Fruit fly (Drosophila melanogaster) whole organism, embryonic: ENCODE data around the gene CG13407.
A peak's percentile ranks its signal among the peaks of the same experiment; 100 is the strongest.

Source experiments
- Antp ChIP-seq: fragments of 200-800 bp; sonication (Bioruptor generic); optimal IDR thresholded peaks from 3 replicates; lab custom pipeline; 2016; ENCODE audit warnings: missing biosample characterization, missing genetic modification characterization
- Atf3 ChIP-seq: fragments of 200-800 bp; sonication (Bioruptor generic); optimal IDR thresholded peaks from 3 replicates; lab custom pipeline; 2016; ENCODE audit warnings: missing biosample characterization, missing genetic modification characterization
- Awh ChIP-seq: fragments of 200-800 bp; sonication (Bioruptor generic); IDR thresholded peaks from 2 replicates; pipeline ENCODE4, ENCODE4 v1.3.6; 2022; ENCODE audit warnings: missing biosample characterization, missing genetic modification characterization
- CG10147 ChIP-seq: fragments of 200-800 bp; sonication (Bioruptor generic); optimal IDR thresholded peaks from 2 replicates; lab custom pipeline; 2019; ENCODE audit warnings: missing biosample characterization, mild to moderate bottlenecking, missing genetic modification characterization, moderate library complexity
- CG10267 ChIP-seq: fragments of 200-800 bp; sonication (Bioruptor generic); optimal IDR thresholded peaks from 2 replicates; lab custom pipeline; 2018; ENCODE audit warnings: missing biosample characterization, mild to moderate bottlenecking, missing genetic modification characterization, moderate library complexity
- CG10321 ChIP-seq: fragments of 200-800 bp; sonication (Bioruptor generic); IDR thresholded peaks from 2 replicates; pipeline ENCODE4 v1.3.6; 2022; ENCODE audit warnings: missing biosample characterization, missing genetic modification characterization
- CG10979 ChIP-seq: fragments of 200-800 bp; sonication (Bioruptor generic); optimal IDR thresholded peaks from 2 replicates; lab custom pipeline; 2018; ENCODE audit warnings: missing biosample characterization, mild to moderate bottlenecking, missing genetic modification characterization, moderate library complexity
- CG11085 ChIP-seq: fragments of 200-800 bp; sonication (Bioruptor generic); IDR thresholded peaks from 2 replicates; pipeline ENCODE4 v1.3.6; 2022; ENCODE audit warnings: missing biosample characterization, missing genetic modification characterization
- CG13894 ChIP-seq: fragments of 200-800 bp; sonication (Bioruptor generic); optimal IDR thresholded peaks from 3 replicates; lab custom pipeline; 2018; ENCODE audit warnings: missing biosample characterization, mild to moderate bottlenecking, missing genetic modification characterization, moderate library complexity
- CG16779 ChIP-seq: fragments of 200-800 bp; sonication (Bioruptor generic); IDR thresholded peaks from 2 replicates; pipeline ENCODE4 v1.3.6; 2022; ENCODE audit warnings: missing biosample characterization, missing genetic modification characterization
- CG16813 ChIP-seq: fragments of 200-800 bp; sonication (Bioruptor generic); IDR thresholded peaks from 3 replicates; pipeline ENCODE4 v1.3.6; 2022; ENCODE audit warnings: missing biosample characterization, missing genetic modification characterization; ENCODE audit not compliant: partially characterized antibody
- CG16815 ChIP-seq: fragments of 200-800 bp; sonication (Bioruptor generic); optimal IDR thresholded peaks from 3 replicates; lab custom pipeline; 2017; ENCODE audit warnings: missing biosample characterization, mild to moderate bottlenecking, missing genetic modification characterization
- CG17359 ChIP-seq: fragments of 200-800 bp; sonication (Bioruptor generic); optimal IDR thresholded peaks from 3 replicates; lab custom pipeline; 2018; ENCODE audit warnings: missing biosample characterization, mild to moderate bottlenecking, missing genetic modification characterization, moderate library complexity
- CG17612 ChIP-seq: fragments of 200-800 bp; sonication (Bioruptor generic); IDR thresholded peaks from 2 replicates; pipeline ENCODE4 v1.3.6; 2022; ENCODE audit warnings: missing biosample characterization, missing genetic modification characterization
- CG18599 ChIP-seq: fragments of 200-800 bp; sonication (Bioruptor generic); optimal IDR thresholded peaks from 3 replicates; lab custom pipeline; 2017; ENCODE audit warnings: missing biosample characterization, missing genetic modification characterization, mild to moderate bottlenecking, moderate library complexity, missing genetic modification reagents
- CG2202 ChIP-seq: fragments of 200-800 bp; sonication (Bioruptor generic); optimal IDR thresholded peaks from 2 replicates; lab custom pipeline; 2018; ENCODE audit warnings: missing biosample characterization, mild to moderate bottlenecking, missing genetic modification characterization
- CG2889 ChIP-seq: fragments of 200-800 bp; sonication (Bioruptor generic); IDR thresholded peaks from 3 replicates; pipeline ENCODE4 v1.3.6; 2022; ENCODE audit warnings: missing biosample characterization, missing genetic modification characterization
- CG33557 ChIP-seq: fragments of 200-800 bp; sonication (Bioruptor generic); optimal IDR thresholded peaks from 2 replicates; lab custom pipeline; 2019; ENCODE audit warnings: missing biosample characterization, mild to moderate bottlenecking, missing genetic modification characterization, moderate library complexity
- CG7987 ChIP-seq: fragments of 200-800 bp; sonication (Bioruptor generic); optimal IDR thresholded peaks from 2 replicates; lab custom pipeline; 2018; ENCODE audit warnings: missing biosample characterization, mild to moderate bottlenecking, missing genetic modification characterization, moderate library complexity
- CG9876 ChIP-seq: fragments of 200-800 bp; sonication (Bioruptor generic); optimal IDR thresholded peaks from 2 replicates; lab custom pipeline; 2016; ENCODE audit warnings: missing biosample characterization, missing genetic modification characterization
- Chrac-16 ChIP-seq: fragments of 200-800 bp; sonication (Bioruptor generic); optimal IDR thresholded peaks from 3 replicates; lab custom pipeline; 2016; ENCODE audit warnings: missing biosample characterization, missing genetic modification characterization
- Doc3 ChIP-seq: fragments of 200-800 bp; sonication (Bioruptor generic); IDR thresholded peaks from 3 replicates; pipeline ENCODE4 v1.3.6; 2022; ENCODE audit warnings: missing biosample characterization, missing genetic modification characterization; ENCODE audit not compliant: partially characterized antibody
- HLHmδ ChIP-seq: fragments of 200-800 bp; sonication (Bioruptor generic); optimal IDR thresholded peaks from 2 replicates; lab custom pipeline; 2018; ENCODE audit warnings: missing biosample characterization, mild to moderate bottlenecking, missing genetic modification characterization, moderate library complexity
- Hey ChIP-seq: fragments of 200-800 bp; sonication (Bioruptor generic); optimal IDR thresholded peaks from 3 replicates; lab custom pipeline; 2018; ENCODE audit warnings: missing biosample characterization, mild to moderate bottlenecking, missing genetic modification characterization
- HmgZ ChIP-seq: fragments of 200-800 bp; sonication (Bioruptor generic); optimal IDR thresholded peaks from 2 replicates; lab custom pipeline; 2018; ENCODE audit warnings: missing biosample characterization, mild to moderate bottlenecking, missing genetic modification characterization
- Hsf ChIP-seq: fragments of 200-800 bp; sonication (Bioruptor generic); optimal IDR thresholded peaks from 3 replicates; lab custom pipeline; 2016; ENCODE audit warnings: missing biosample characterization, missing genetic modification characterization
- NC2α ChIP-seq: fragments of 200-800 bp; sonication (Bioruptor generic); optimal IDR thresholded peaks from 2 replicates; lab custom pipeline; 2016; ENCODE audit warnings: missing biosample characterization, missing genetic modification characterization
- NK7.1 ChIP-seq: fragments of 200-800 bp; sonication (Bioruptor generic); optimal IDR thresholded peaks from 3 replicates; lab custom pipeline; 2016; ENCODE audit warnings: missing biosample characterization, missing genetic modification characterization
- Xbp1 ChIP-seq: fragments of 200-800 bp; sonication (Bioruptor generic); optimal IDR thresholded peaks from 3 replicates; lab custom pipeline; 2016; ENCODE audit warnings: missing biosample characterization, mild to moderate bottlenecking, missing genetic modification characterization
- ab ChIP-seq: fragments of 200-800 bp; sonication (Bioruptor generic); optimal IDR thresholded peaks from 2 replicates; lab custom pipeline; 2016; ENCODE audit warnings: missing biosample characterization, missing genetic modification characterization
- az2 ChIP-seq: fragments of 200-800 bp; sonication (Bioruptor generic); optimal IDR thresholded peaks from 3 replicates; lab custom pipeline; 2016; ENCODE audit warnings: missing biosample characterization, missing genetic modification characterization
- dati ChIP-seq: fragments of 200-800 bp; sonication (Bioruptor generic); IDR thresholded peaks from 2 replicates; pipeline ENCODE4 v1.3.6; 2022; ENCODE audit warnings: missing biosample characterization, missing genetic modification characterization
- dm ChIP-seq: fragments of 200-800 bp; sonication (Bioruptor generic); optimal IDR thresholded peaks from 3 replicates; lab custom pipeline; 2016; ENCODE audit warnings: missing biosample characterization, missing genetic modification characterization
- dmrt11E ChIP-seq: fragments of 200-800 bp; sonication (Bioruptor generic); optimal IDR thresholded peaks from 3 replicates; lab custom pipeline; 2018; ENCODE audit warnings: missing biosample characterization, mild to moderate bottlenecking, missing genetic modification characterization, moderate library complexity
- exex ChIP-seq: fragments of 200-800 bp; sonication (Bioruptor generic); optimal IDR thresholded peaks from 4 replicates; lab custom pipeline; 2018; ENCODE audit warnings: missing biosample characterization, mild to moderate bottlenecking, missing genetic modification characterization, moderate library complexity
- fru ChIP-seq: fragments of >200 bp; optimal IDR thresholded peaks from 2 replicates; lab custom pipeline; 2017
- fu2 ChIP-seq: fragments of 200-800 bp; sonication (Bioruptor generic); optimal IDR thresholded peaks from 2 replicates; lab custom pipeline; 2016; ENCODE audit warnings: missing biosample characterization, missing genetic modification characterization
- lov ChIP-seq, 2 experiments: fragments of 200-800 bp in 1 of 2; fragments of >200 bp in 1 of 2; sonication (Bioruptor generic) in 1 of 2; IDR thresholded peaks in 1 of 2; optimal IDR thresholded peaks in 1 of 2; 2 replicates in 1 of 2; 3 replicates in 1 of 2; pipeline versions ENCODE4 v1.3.6 to Lab custom; 2017 to 2022; ENCODE audit warnings: missing biosample characterization in 1 of 2, missing genetic modification characterization in 1 of 2
- luna ChIP-seq: fragments of 200-800 bp; sonication (Bioruptor generic); optimal IDR thresholded peaks from 2 replicates; lab custom pipeline; 2016; ENCODE audit warnings: missing biosample characterization, missing genetic modification characterization
- mirr ChIP-seq: fragments of 200-800 bp; sonication (Bioruptor generic); optimal IDR thresholded peaks from 3 replicates; lab custom pipeline; 2018; ENCODE audit warnings: missing biosample characterization, mild to moderate bottlenecking, missing genetic modification characterization
- phol ChIP-seq: fragments of 200-800 bp; sonication (Bioruptor generic); optimal IDR thresholded peaks from 3 replicates; lab custom pipeline; 2018; ENCODE audit warnings: missing biosample characterization, mild to moderate bottlenecking, missing genetic modification characterization, moderate library complexity
- sob ChIP-seq: fragments of 200-800 bp; sonication (Bioruptor generic); IDR thresholded peaks from 2 replicates; pipeline ENCODE4 v1.3.6; 2022; ENCODE audit warnings: missing biosample characterization, missing genetic modification characterization
- ssp ChIP-seq: fragments of 200-800 bp; sonication (Bioruptor generic); IDR thresholded peaks from 2 replicates; pipeline ENCODE4 v1.3.6; 2022; ENCODE audit warnings: missing biosample characterization, missing genetic modification characterization
- tgo ChIP-seq: fragments of 200-800 bp; sonication (Bioruptor generic); IDR thresholded peaks from 3 replicates; pipeline ENCODE4 v1.3.6; 2022; ENCODE audit warnings: missing biosample characterization, missing genetic modification characterization
- tin ChIP-seq: fragments of 200-800 bp; sonication (Bioruptor generic); optimal IDR thresholded peaks from 3 replicates; lab custom pipeline; 2016; ENCODE audit warnings: missing biosample characterization, missing genetic modification characterization
- tna ChIP-seq: fragments of 200-800 bp; sonication (Bioruptor generic); IDR thresholded peaks from 2 replicates; pipeline ENCODE4 v1.3.6; 2022; ENCODE audit warnings: missing biosample characterization, missing genetic modification characterization; ENCODE audit not compliant: partially characterized antibody
- trem ChIP-seq: fragments of 200-800 bp; optimal IDR thresholded peaks from 3 replicates; lab custom pipeline; 2019; ENCODE audit warnings: missing biosample characterization, mild to moderate bottlenecking, missing genetic modification characterization, moderate library complexity
- unpg ChIP-seq: fragments of 200-800 bp; sonication (Bioruptor generic); optimal IDR thresholded peaks from 3 replicates; lab custom pipeline; 2018; ENCODE audit warnings: missing biosample characterization, mild to moderate bottlenecking, missing genetic modification characterization, moderate library complexity
- usp ChIP-seq: fragments of >200 bp; optimal IDR thresholded peaks from 2 replicates; lab custom pipeline; 2017; ENCODE audit warnings: missing biosample characterization, missing genetic modification characterization
- vfl ChIP-seq: fragments of 200-800 bp; sonication (Bioruptor generic); optimal IDR thresholded peaks from 2 replicates; lab custom pipeline; 2016; ENCODE audit warnings: missing biosample characterization, missing genetic modification characterization
- vvl ChIP-seq: fragments of 200-800 bp; sonication (Bioruptor generic); IDR thresholded peaks from 2 replicates; pipeline ENCODE4 v1.3.6; 2022; ENCODE audit warnings: missing biosample characterization, missing genetic modification characterization
- yki ChIP-seq: fragments of >200 bp; optimal IDR thresholded peaks from 3 replicates; lab custom pipeline; 2018

The CG13407 gene

dm6 chr3R:22147426-22147825 lies 44.2 kb downstream of the CG13407 start (continued):
- TF ChIP-seq CG10147 (GFP tag; lab: Kevin White, UChicago), result no peak
- TF ChIP-seq HLHmδ (GFP tag; lab: Kevin White, UChicago), result no peak
- no peak for TF ChIP-seq luna (GFP tag; lab: Kevin White, UChicago)
- TF ChIP-seq exex, result no peak
- no peak for TF ChIP-seq CG10979 (tag; lab: Kevin White, UChicago)
- TF ChIP-seq yki (lab: Kevin White, UChicago), result no peak
- TF ChIP-seq phol, result no peak
- no peak for TF ChIP-seq ssp
- TF ChIP-seq CG11085 (GFP tag; lab: Robert Waterston, UW), result no peak
- no peak; the same call in 1 of the 2 replicates for TF ChIP-seq Awh
- TF ChIP-seq unpg (GFP tag; lab: Kevin White, UChicago), result peak; percentile 12
- no peak for TF ChIP-seq vfl (GFP tag; lab: Kevin White, UChicago)
- no peak for TF ChIP-seq Xbp1 (GFP tag; lab: Kevin White, UChicago)
- TF ChIP-seq Doc3, result no peak
- no peak for TF ChIP-seq usp (GFP tag; lab: Kevin White, UChicago)
- no peak for TF ChIP-seq lov (optimal IDR thresholded peaks at IDR 0.05; lab: Kevin White, UChicago)
- peak; percentile 73; the same call in 2 of the 3 replicates for TF ChIP-seq lov (GFP tag; IDR thresholded peaks at IDR 0.05; lab: Robert Waterston, UW)
- peak; percentile 8 for TF ChIP-seq NK7.1 (GFP tag; lab: Kevin White, UChicago)
- TF ChIP-seq CG10321 (GFP tag; lab: Robert Waterston, UW), result no peak
- no peak for TF ChIP-seq Antp (GFP tag; lab: Kevin White, UChicago)
- peak; percentile 6 for TF ChIP-seq CG10267 (tag; lab: Kevin White, UChicago)
- no peak for TF ChIP-seq CG17612 (GFP tag; lab: Robert Waterston, UW)
- no peak for TF ChIP-seq CG2889 (GFP tag; lab: Robert Waterston, UW)
- TF ChIP-seq CG18599 (GFP tag; lab: Kevin White, UChicago), result peak; percentile 63
- TF ChIP-seq dati (GFP tag; lab: Robert Waterston, UW), result no peak
- TF ChIP-seq tna (GFP tag; lab: Robert Waterston, UW), result no peak
- no peak for TF ChIP-seq tin
- no peak for TF ChIP-seq fu2 (GFP tag; lab: Kevin White, UChicago)
- TF ChIP-seq CG33557 (GFP tag; lab: Kevin White, UChicago), result peak; percentile 81
- peak; percentile 76 for TF ChIP-seq CG2202 (tag; lab: Kevin White, UChicago)
- no peak for TF ChIP-seq Atf3 (GFP tag; lab: Kevin White, UChicago)
- TF ChIP-seq trem, result peak; percentile 22
- TF ChIP-seq CG7987 (GFP tag; lab: Kevin White, UChicago), result peak; percentile 66
- no peak for TF ChIP-seq tgo
- no peak for TF ChIP-seq Chrac-16 (GFP tag; lab: Kevin White, UChicago)
- TF ChIP-seq sob (GFP tag; lab: Robert Waterston, UW), result no peak
- no peak for TF ChIP-seq ab (GFP tag; lab: Kevin White, UChicago)
- TF ChIP-seq CG16815 (GFP tag; lab: Kevin White, UChicago), result no peak
- peak; percentile 66 for TF ChIP-seq dmrt11E (tag; lab: Kevin White, UChicago)
- no peak for TF ChIP-seq CG13894
- peak; percentile 2 for TF ChIP-seq Hey (tag; lab: Kevin White, UChicago)
- TF ChIP-seq NC2α (GFP tag; lab: Kevin White, UChicago), result peak; percentile 43
- TF ChIP-seq HmgZ, result no peak
- no peak for TF ChIP-seq CG16779
- TF ChIP-seq vvl (GFP tag; lab: Robert Waterston, UW), result no peak
- no peak for TF ChIP-seq az2 (GFP tag; lab: Kevin White, UChicago)
- no peak for TF ChIP-seq Hsf
- TF ChIP-seq CG9876 (GFP tag; lab: Kevin White, UChicago), result no peak
- no peak for TF ChIP-seq dm (GFP tag; lab: Kevin White, UChicago)
- TF ChIP-seq CG16813 (GFP tag; lab: Robert Waterston, UW), result no peak
- TF ChIP-seq CG17359 (tag; lab: Kevin White, UChicago), result peak; percentile 28
- no peak for TF ChIP-seq mirr (GFP tag; lab: Kevin White, UChicago)
- no peak for TF ChIP-seq fru (lab: Kevin White, UChicago)
